Fruit fly (Drosophila melanogaster) whole organism: ENCODE measurements around the gene Hsp27.

Source experiments
- EcR ChIP-seq, 2 experiments: fragments of >200 bp; optimal IDR thresholded peaks; 2 replicates each; lab custom pipeline; 2017; ENCODE audit warnings: missing biosample characterization in 2 of 2, missing genetic modification characterization in 2 of 2, missing genetic modification reagents in 2 of 2
- pan ChIP-seq: fragments of >200 bp; optimal IDR thresholded peaks from 2 replicates; lab custom pipeline; 2017

DNA sequence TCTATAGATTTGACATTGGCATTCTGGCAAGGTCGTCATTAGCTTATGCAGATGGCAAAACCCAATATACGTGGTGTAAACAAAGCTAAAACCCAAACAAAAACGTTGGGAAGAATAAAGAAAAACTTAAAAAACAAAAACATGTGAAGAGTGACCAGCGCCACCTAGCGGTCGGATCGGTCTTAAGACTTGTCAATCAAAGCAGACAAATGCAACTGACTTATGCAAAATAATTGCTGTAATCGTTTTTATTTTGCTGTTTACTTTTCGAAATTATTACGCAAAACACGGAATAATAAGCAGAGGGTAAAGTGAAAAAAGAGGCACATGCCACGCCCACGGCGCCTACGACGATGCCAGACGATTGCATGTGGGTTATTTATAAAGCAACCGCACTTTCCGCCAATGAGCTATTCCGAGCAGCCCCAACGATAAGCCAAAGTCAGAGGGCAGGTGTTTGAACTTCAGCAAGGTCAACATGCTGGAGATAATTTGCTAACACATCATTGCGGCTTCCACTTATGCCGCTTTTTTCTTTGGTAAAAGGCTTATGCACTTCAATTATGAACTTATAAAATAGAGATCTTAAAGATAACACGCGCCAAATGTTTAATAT lies 27.6 kb upstream of the Hsp27 start:
- TF ChIP-seq pan (lab: Kevin White, UChicago) (no peak), EcR (GFP tag; optimal IDR thresholded peaks at IDR 0.05; lab: Kevin White, UChicago) (no peak)
